Fruit fly (Drosophila melanogaster) whole organism, embryonic: Measurements from ENCODE around the gene scpr-C.

ENCODE experiments used
- Adf1 ChIP-seq: fragments of 200-800 bp; sonication (Bioruptor generic); IDR thresholded peaks from 2 replicates; pipeline ENCODE4 v1.3.6; 2022; ENCODE audit warnings: missing biosample characterization, missing genetic modification characterization
- Atf6 ChIP-seq: fragments of 200-800 bp; sonication (Bioruptor generic); IDR thresholded peaks from 2 replicates; pipeline ENCODE4 v1.3.6; 2022; ENCODE audit warnings: missing biosample characterization, missing genetic modification characterization
- Bteb2 ChIP-seq: fragments of 200-800 bp; sonication (Bioruptor generic); optimal IDR thresholded peaks from 2 replicates; lab custom pipeline; 2016; ENCODE audit warnings: missing biosample characterization, missing genetic modification characterization
- CG11695 ChIP-seq: fragments of 200-800 bp; sonication (Bioruptor generic); IDR thresholded peaks from 3 replicates; pipeline ENCODE4 v1.3.6; 2022; ENCODE audit warnings: missing biosample characterization, missing genetic modification characterization
- CG14860 ChIP-seq: fragments of 200-800 bp; sonication (Bioruptor generic); IDR thresholded peaks from 3 replicates; pipeline ENCODE4 v1.3.6; 2022; ENCODE audit warnings: missing biosample characterization, missing genetic modification characterization; ENCODE audit not compliant: partially characterized antibody
- CG15479 ChIP-seq: fragments of 200-800 bp; sonication (Bioruptor generic); optimal IDR thresholded peaks from 3 replicates; lab custom pipeline; 2019; ENCODE audit warnings: missing biosample characterization, mild to moderate bottlenecking, missing genetic modification characterization, moderate library complexity
- CG16863 ChIP-seq: fragments of 200-800 bp; sonication (Bioruptor generic); optimal IDR thresholded peaks from 3 replicates; lab custom pipeline; 2016; ENCODE audit warnings: missing biosample characterization, missing genetic modification characterization
- CG18619 ChIP-seq: fragments of 200-800 bp; sonication (Bioruptor generic); optimal IDR thresholded peaks from 3 replicates; lab custom pipeline; 2017; ENCODE audit warnings: missing biosample characterization, mild to moderate bottlenecking, missing genetic modification characterization
- CG2116 ChIP-seq: fragments of 200-800 bp; sonication (Bioruptor generic); optimal IDR thresholded peaks from 3 replicates; lab custom pipeline; 2018; ENCODE audit warnings: missing biosample characterization, mild to moderate bottlenecking, missing genetic modification characterization
- CG2129 ChIP-seq: fragments of 200-800 bp; sonication (Bioruptor generic); IDR thresholded peaks from 2 replicates; pipeline ENCODE4 v1.3.6; 2022; ENCODE audit warnings: missing biosample characterization, missing genetic modification characterization; ENCODE audit not compliant: partially characterized antibody
- CG4404 ChIP-seq: fragments of 200-800 bp; sonication (Bioruptor generic); IDR thresholded peaks from 2 replicates; pipeline ENCODE4 v1.3.6; 2022; ENCODE audit warnings: missing biosample characterization, missing genetic modification characterization
- CG4854 ChIP-seq: fragments of 200-800 bp; sonication (Bioruptor generic); optimal IDR thresholded peaks from 2 replicates; lab custom pipeline; 2016; ENCODE audit warnings: missing biosample characterization, missing genetic modification characterization, inconsistent platforms
- CG8089 ChIP-seq: fragments of 200-800 bp; sonication (Bioruptor generic); optimal IDR thresholded peaks from 3 replicates; lab custom pipeline; 2016; ENCODE audit warnings: missing biosample characterization, missing genetic modification characterization
- CG8478 ChIP-seq: fragments of >200 bp; optimal IDR thresholded peaks from 2 replicates; lab custom pipeline; 2018
- CoRest ChIP-seq: fragments of 200-800 bp; sonication (Bioruptor generic); optimal IDR thresholded peaks from 3 replicates; lab custom pipeline; 2018; ENCODE audit warnings: missing biosample characterization, mild to moderate bottlenecking, missing genetic modification characterization, moderate library complexity
- Deaf1 ChIP-seq: fragments of 200-800 bp; optimal IDR thresholded peaks from 3 replicates; lab custom pipeline; 2019; ENCODE audit warnings: missing biosample characterization, mild to moderate bottlenecking, missing genetic modification characterization, moderate library complexity
- Doc3 ChIP-seq: fragments of 200-800 bp; sonication (Bioruptor generic); IDR thresholded peaks from 3 replicates; pipeline ENCODE4 v1.3.6; 2022; ENCODE audit warnings: missing biosample characterization, missing genetic modification characterization; ENCODE audit not compliant: partially characterized antibody
- Dp ChIP-seq: fragments of 200-800 bp; sonication (Bioruptor generic); optimal IDR thresholded peaks from 2 replicates; lab custom pipeline; 2018; ENCODE audit warnings: missing biosample characterization, mild to moderate bottlenecking, missing genetic modification characterization, moderate library complexity
- Ets65A ChIP-seq: fragments of 200-800 bp; sonication (Bioruptor generic); peaks from one replicate; lab custom pipeline; 2016; ENCODE audit warnings: missing biosample characterization, missing genetic modification characterization
- Gsc ChIP-seq: fragments of 200-800 bp; sonication (Bioruptor generic); IDR thresholded peaks from 2 replicates; pipeline ENCODE4 v1.3.6; 2022; ENCODE audit warnings: missing biosample characterization, missing genetic modification characterization
- Hr39 ChIP-seq: fragments of >200 bp; optimal IDR thresholded peaks from 2 replicates; lab custom pipeline; 2017
- Mes4 ChIP-seq: fragments of 200-800 bp; sonication (Bioruptor generic); optimal IDR thresholded peaks from 2 replicates; lab custom pipeline; 2016; ENCODE audit warnings: missing biosample characterization, missing genetic modification characterization
- NK7.1 ChIP-seq: fragments of 200-800 bp; sonication (Bioruptor generic); optimal IDR thresholded peaks from 3 replicates; lab custom pipeline; 2016; ENCODE audit warnings: missing biosample characterization, missing genetic modification characterization
- Nf-YB ChIP-seq: fragments of 200-800 bp; sonication (Bioruptor generic); optimal IDR thresholded peaks from 3 replicates; lab custom pipeline; 2019; ENCODE audit warnings: missing biosample characterization, mild to moderate bottlenecking, missing genetic modification characterization, moderate library complexity
- Nf-YC ChIP-seq: fragments of 200-800 bp; optimal IDR thresholded peaks from 3 replicates; lab custom pipeline; 2019; ENCODE audit warnings: missing biosample characterization, mild to moderate bottlenecking, missing genetic modification characterization, moderate library complexity
- Ptx1 ChIP-seq: fragments of 200-800 bp; sonication (Bioruptor generic); IDR thresholded peaks from 2 replicates; pipeline ENCODE4 v1.3.6; 2022; ENCODE audit warnings: missing biosample characterization, missing genetic modification characterization
- Rfx ChIP-seq: fragments of 200-800 bp; sonication (Bioruptor generic); IDR thresholded peaks from 2 replicates; pipeline ENCODE4 v1.3.6; 2022; ENCODE audit warnings: missing biosample characterization, missing genetic modification characterization
- Rx ChIP-seq: fragments of 200-800 bp; sonication (Bioruptor generic); IDR thresholded peaks from 2 replicates; pipeline ENCODE4 v1.3.6; 2022; ENCODE audit warnings: missing biosample characterization, missing genetic modification characterization
- Sox102F ChIP-seq: fragments of 200-800 bp; sonication (Bioruptor generic); optimal IDR thresholded peaks from 2 replicates; lab custom pipeline; 2018; ENCODE audit warnings: missing biosample characterization, mild to moderate bottlenecking, missing genetic modification characterization, moderate library complexity
- Trl ChIP-seq, 3 experiments: fragments of >200 bp in 2 of 3; fragments of 200-800 bp in 1 of 3; sonication (Bioruptor generic) in 1 of 3; optimal IDR thresholded peaks; 2 replicates in 1 of 3; 3 replicates in 2 of 3; lab custom pipeline; 2016 to 2017; ENCODE audit warnings: missing biosample characterization in 1 of 3, missing genetic modification characterization in 1 of 3
- ac ChIP-seq: fragments of 200-800 bp; sonication (Bioruptor generic); optimal IDR thresholded peaks from 3 replicates; lab custom pipeline; 2017; ENCODE audit warnings: missing biosample characterization, mild to moderate bottlenecking, missing genetic modification characterization
- amos ChIP-seq: fragments of 200-800 bp; sonication (Bioruptor generic); IDR thresholded peaks from 2 replicates; pipeline ENCODE4 v1.3.6; 2022; ENCODE audit warnings: missing biosample characterization, missing genetic modification characterization; ENCODE audit not compliant: partially characterized antibody
- bsh ChIP-seq, 2 experiments: fragments of 200-800 bp; sonication (Bioruptor generic); optimal IDR thresholded peaks; 2 replicates each; lab custom pipeline; 2017 to 2018; ENCODE audit warnings: mild to moderate bottlenecking in 2 of 2, missing biosample characterization in 2 of 2, missing genetic modification characterization in 2 of 2, moderate library complexity in 1 of 2
- cg ChIP-seq: fragments of 200-800 bp; sonication (Bioruptor generic); optimal IDR thresholded peaks from 3 replicates; lab custom pipeline; 2019; ENCODE audit warnings: missing biosample characterization, mild to moderate bottlenecking, missing genetic modification characterization, moderate library complexity
- fd64A ChIP-seq: fragments of 200-800 bp; sonication (Bioruptor generic); optimal IDR thresholded peaks from 3 replicates; lab custom pipeline; 2018; ENCODE audit warnings: missing biosample characterization, mild to moderate bottlenecking, missing genetic modification characterization
- grn ChIP-seq: fragments of 200-800 bp; sonication (Bioruptor generic); optimal IDR thresholded peaks from 3 replicates; lab custom pipeline; 2017; ENCODE audit warnings: missing biosample characterization, missing genetic modification characterization
- hbn ChIP-seq: fragments of 200-800 bp; sonication (Bioruptor generic); IDR thresholded peaks from 2 replicates; pipeline ENCODE4 v1.3.6; 2022; ENCODE audit warnings: missing biosample characterization, missing genetic modification characterization; ENCODE audit not compliant: partially characterized antibody
- insv ChIP-seq, 2 experiments: fragments of 200-800 bp; sonication (Bioruptor generic); optimal IDR thresholded peaks; 3 replicates each; lab custom pipeline; 2016 to 2018; ENCODE audit warnings: missing biosample characterization in 2 of 2, missing genetic modification characterization in 2 of 2
- phol ChIP-seq: fragments of 200-800 bp; sonication (Bioruptor generic); optimal IDR thresholded peaks from 3 replicates; lab custom pipeline; 2018; ENCODE audit warnings: missing biosample characterization, mild to moderate bottlenecking, missing genetic modification characterization, moderate library complexity
- pros ChIP-seq: fragments of 200-800 bp; sonication (Bioruptor generic); optimal IDR thresholded peaks from 3 replicates; lab custom pipeline; 2019; ENCODE audit warnings: missing biosample characterization, mild to moderate bottlenecking, missing genetic modification characterization, moderate library complexity
- rib ChIP-seq: fragments of 200-800 bp; sonication (Bioruptor generic); IDR thresholded peaks from 2 replicates; pipeline ENCODE4 v1.3.6; 2022; ENCODE audit warnings: missing biosample characterization, missing genetic modification characterization
- seq ChIP-seq: fragments of 200-800 bp; sonication (Bioruptor generic); IDR thresholded peaks from 2 replicates; pipeline ENCODE4 v1.3.6; 2022; ENCODE audit warnings: missing biosample characterization, missing genetic modification characterization
- sug ChIP-seq: fragments of 200-800 bp; optimal IDR thresholded peaks from 2 replicates; lab custom pipeline; 2019; ENCODE audit warnings: missing biosample characterization, mild to moderate bottlenecking, missing genetic modification characterization, moderate library complexity
- twi ChIP-seq: fragments of 200-800 bp; optimal IDR thresholded peaks from 2 replicates; lab custom pipeline; 2019; ENCODE audit warnings: missing biosample characterization, mild to moderate bottlenecking, missing genetic modification characterization, moderate library complexity
- vfl ChIP-seq: fragments of 200-800 bp; sonication (Bioruptor generic); optimal IDR thresholded peaks from 2 replicates; lab custom pipeline; 2016; ENCODE audit warnings: missing biosample characterization, missing genetic modification characterization
- yki ChIP-seq: fragments of >200 bp; optimal IDR thresholded peaks from 3 replicates; lab custom pipeline; 2018
- z ChIP-seq: fragments of 200-800 bp; sonication (Bioruptor generic); IDR thresholded peaks from 3 replicates; pipeline ENCODE4 v1.3.6; 2022; ENCODE audit warnings: missing biosample characterization, missing genetic modification characterization
- zen ChIP-seq: fragments of 200-800 bp; sonication (Bioruptor generic); optimal IDR thresholded peaks from 3 replicates; lab custom pipeline; 2018; ENCODE audit warnings: missing biosample characterization, mild to moderate bottlenecking, missing genetic modification characterization, moderate library complexity
- zf30C ChIP-seq: fragments of 200-800 bp; sonication (Bioruptor generic); optimal IDR thresholded peaks from 3 replicates; lab custom pipeline; 2018; ENCODE audit warnings: missing biosample characterization, mild to moderate bottlenecking, missing genetic modification characterization

Gene scpr-C

dm6 chr3R:11254382-11254953 is 29.1 kb downstream of the scpr-C start (continued):
- no peak for TF ChIP-seq fd64A
- no peak for TF ChIP-seq CG2116 (GFP tag; lab: Kevin White, UChicago)
- TF ChIP-seq CG8089 (GFP tag; lab: Kevin White, UChicago): no peak
- TF ChIP-seq twi (tag; lab: Kevin White, UChicago): no peak
- peak; percentile 90 for TF ChIP-seq Nf-YC
- TF ChIP-seq Deaf1 (tag; lab: Kevin White, UChicago): peak; percentile 81
- TF ChIP-seq zen (tag; lab: Kevin White, UChicago): no peak
- peak; percentile 79 for TF ChIP-seq yki
- no peak for TF ChIP-seq rib
- TF ChIP-seq CG4854 (GFP tag; lab: Kevin White, UChicago): no peak
- TF ChIP-seq CG11695 (GFP tag; lab: Robert Waterston, UW): no peak
- TF ChIP-seq Gsc: no peak
- TF ChIP-seq Doc3 (GFP tag; lab: Robert Waterston, UW): no peak
- TF ChIP-seq Bteb2: no peak
- TF ChIP-seq Trl (optimal IDR thresholded peaks at IDR 0.05; lab: Kevin White, UChicago): peak; percentile 79 to 85
- no peak for TF ChIP-seq Trl (GFP tag; optimal IDR thresholded peaks at IDR 0.05; lab: Kevin White, UChicago)
- no peak for TF ChIP-seq CG15479 (GFP tag; lab: Kevin White, UChicago)
- TF ChIP-seq Sox102F: no peak
- TF ChIP-seq Dp (GFP tag; lab: Kevin White, UChicago): no peak
- TF ChIP-seq Adf1 (GFP tag; lab: Robert Waterston, UW): peak; percentile 86
- TF ChIP-seq CG18619 (GFP tag; lab: Kevin White, UChicago): no peak
- TF ChIP-seq CG2129 (GFP tag; lab: Robert Waterston, UW): no peak
- TF ChIP-seq Rx: no peak
- no peak for TF ChIP-seq NK7.1 (GFP tag; lab: Kevin White, UChicago)
- TF ChIP-seq zf30C: no peak
- 0 out of 3 replicates have a peak, but pooled peaks have one; percentile 6 for TF ChIP-seq z
- TF ChIP-seq vfl (GFP tag; lab: Kevin White, UChicago): no peak

- TF ChIP-seq Ptx1 (GFP tag; lab: Robert Waterston, UW) (no peak), Ets65A (GFP tag; lab: Kevin White, UChicago) (peak; percentile 93)
- TF ChIP-seq, all 482 proteins: peak for 1
These were observed 32.2 kb downstream of the scpr-C start for dm6 chr3R:11257537-11257936.

dm6 chr3R:11260966-11261530 is 35.7 kb downstream of the scpr-C start:
- no peak for TF ChIP-seq Hr39 (lab: Kevin White, UChicago)
- no peak for TF ChIP-seq bsh (GFP tag; optimal IDR thresholded peaks at IDR 0.05; lab: Kevin White, UChicago)
- no peak for TF ChIP-seq Atf6
- no peak for TF ChIP-seq hbn (GFP tag; lab: Robert Waterston, UW)
- no peak for TF ChIP-seq CG4404 (GFP tag; lab: Robert Waterston, UW)
- peak; percentile 90 for TF ChIP-seq Nf-YC
- TF ChIP-seq sug (tag; lab: Kevin White, UChicago): no peak
- no peak for TF ChIP-seq CoRest (tag; lab: Kevin White, UChicago)
- TF ChIP-seq zen (tag; lab: Kevin White, UChicago): peak; percentile 51
- no peak for TF ChIP-seq Rfx (GFP tag; lab: Robert Waterston, UW)
- TF ChIP-seq CG16863 (GFP tag; lab: Kevin White, UChicago): no peak
- TF ChIP-seq amos (GFP tag; lab: Robert Waterston, UW): no peak
- TF ChIP-seq CG8478 (lab: Kevin White, UChicago): no peak
- TF ChIP-seq ac (GFP tag; lab: Kevin White, UChicago): no peak
- TF ChIP-seq Nf-YB: peak; percentile 82
- peak; percentile 89 for TF ChIP-seq pros
- TF ChIP-seq phol (tag; lab: Kevin White, UChicago): peak; percentile 60
- TF ChIP-seq insv (GFP tag; optimal IDR thresholded peaks at IDR 0.05; lab: Kevin White, UChicago): peak; percentile 10 to 93
- TF ChIP-seq CG14860 (GFP tag; lab: Robert Waterston, UW): no peak
- TF ChIP-seq seq (GFP tag; lab: Robert Waterston, UW): peak; percentile 85
- TF ChIP-seq grn (GFP tag; lab: Kevin White, UChicago): no peak
- peak; percentile 68 for TF ChIP-seq cg (GFP tag; lab: Kevin White, UChicago)
- TF ChIP-seq Mes4 (GFP tag; lab: Kevin White, UChicago): no peak
